Fruit fly (Drosophila melanogaster) whole organism, embryonic: ENCODE measurements around the gene Jhbp16.

Experiments used
- Asciz ChIP-seq: fragments of 200-800 bp; sonication (Bioruptor generic); optimal IDR thresholded peaks from 2 replicates; lab custom pipeline; 2017; ENCODE audit warnings: missing biosample characterization, mild to moderate bottlenecking, missing genetic modification characterization, missing genetic modification reagents
- Atf-2 ChIP-seq: fragments of 200-800 bp; sonication (Bioruptor generic); optimal IDR thresholded peaks from 2 replicates; lab custom pipeline; 2016; ENCODE audit warnings: missing biosample characterization, missing genetic modification characterization
- CG10979 ChIP-seq: fragments of 200-800 bp; sonication (Bioruptor generic); optimal IDR thresholded peaks from 2 replicates; lab custom pipeline; 2018; ENCODE audit warnings: missing biosample characterization, mild to moderate bottlenecking, missing genetic modification characterization, moderate library complexity
- CG11085 ChIP-seq: fragments of 200-800 bp; sonication (Bioruptor generic); IDR thresholded peaks from 2 replicates; pipeline ENCODE4 v1.3.6; 2022; ENCODE audit warnings: missing biosample characterization, missing genetic modification characterization
- CG11560 ChIP-seq: fragments of 200-800 bp; sonication (Bioruptor generic); IDR thresholded peaks from 3 replicates; pipeline ENCODE4 v1.3.6; 2022; ENCODE audit warnings: missing biosample characterization, missing genetic modification characterization
- CG12659 ChIP-seq: fragments of 200-800 bp; sonication (Bioruptor generic); optimal IDR thresholded peaks from 3 replicates; lab custom pipeline; 2017; ENCODE audit warnings: mild to moderate bottlenecking, missing biosample characterization, missing genetic modification reagents, missing genetic modification characterization
- CG13624 ChIP-seq: fragments of 200-800 bp; sonication (Bioruptor generic); optimal IDR thresholded peaks from 2 replicates; lab custom pipeline; 2016; ENCODE audit warnings: missing biosample characterization, missing genetic modification characterization
- CG13775 ChIP-seq: fragments of 200-800 bp; sonication (Bioruptor generic); optimal IDR thresholded peaks from 3 replicates; lab custom pipeline; 2017; ENCODE audit warnings: missing biosample characterization, mild to moderate bottlenecking, missing genetic modification characterization
- CG18476 ChIP-seq: fragments of 200-800 bp; sonication (Bioruptor generic); optimal IDR thresholded peaks from 2 replicates; lab custom pipeline; 2016; ENCODE audit warnings: missing biosample characterization, mild to moderate bottlenecking, missing genetic modification characterization
- CG18619 ChIP-seq: fragments of 200-800 bp; sonication (Bioruptor generic); optimal IDR thresholded peaks from 3 replicates; lab custom pipeline; 2017; ENCODE audit warnings: missing biosample characterization, mild to moderate bottlenecking, missing genetic modification characterization
- CG2678 ChIP-seq: fragments of 200-800 bp; sonication (Bioruptor generic); optimal IDR thresholded peaks from 3 replicates; lab custom pipeline; 2019; ENCODE audit warnings: missing biosample characterization, mild to moderate bottlenecking, missing genetic modification characterization, moderate library complexity
- CG30403 ChIP-seq: fragments of 200-800 bp; sonication (Bioruptor generic); optimal IDR thresholded peaks from 3 replicates; lab custom pipeline; 2016; ENCODE audit warnings: missing biosample characterization, missing genetic modification characterization
- CG31365 ChIP-seq: fragments of 200-800 bp; sonication (Bioruptor generic); optimal IDR thresholded peaks from 2 replicates; lab custom pipeline; 2018; ENCODE audit warnings: missing biosample characterization, mild to moderate bottlenecking, missing genetic modification characterization
- CG3163 ChIP-seq: fragments of 200-800 bp; sonication (Bioruptor generic); optimal IDR thresholded peaks from 3 replicates; lab custom pipeline; 2016; ENCODE audit warnings: missing biosample characterization, missing genetic modification characterization
- CG33557 ChIP-seq: fragments of 200-800 bp; sonication (Bioruptor generic); optimal IDR thresholded peaks from 2 replicates; lab custom pipeline; 2019; ENCODE audit warnings: missing biosample characterization, mild to moderate bottlenecking, missing genetic modification characterization, moderate library complexity
- CG34376 ChIP-seq: fragments of 200-800 bp; sonication (Bioruptor generic); optimal IDR thresholded peaks from 2 replicates; lab custom pipeline; 2018; ENCODE audit warnings: missing biosample characterization, mild to moderate bottlenecking, missing genetic modification characterization
- CG4328 ChIP-seq: fragments of 200-800 bp; sonication (Bioruptor generic); optimal IDR thresholded peaks from 3 replicates; lab custom pipeline; 2017; ENCODE audit warnings: missing biosample characterization, missing genetic modification reagents, missing genetic modification characterization
- CG6683 ChIP-seq: fragments of 200-800 bp; sonication (Bioruptor generic); optimal IDR thresholded peaks from 2 replicates; lab custom pipeline; 2017; ENCODE audit warnings: missing biosample characterization, mild to moderate bottlenecking, missing genetic modification characterization, missing genetic modification reagents
- D19A ChIP-seq: fragments of 200-800 bp; optimal IDR thresholded peaks from 3 replicates; lab custom pipeline; 2019; ENCODE audit warnings: missing biosample characterization, mild to moderate bottlenecking, missing genetic modification characterization, moderate library complexity
- Eip74EF ChIP-seq, 2 experiments: fragments of 200-800 bp in 1 of 2; fragments of >200 bp in 1 of 2; sonication (Bioruptor generic) in 1 of 2; optimal IDR thresholded peaks; 2 replicates each; lab custom pipeline; 2017 to 2019; ENCODE audit warnings: missing biosample characterization in 2 of 2, missing genetic modification characterization in 2 of 2, mild to moderate bottlenecking in 1 of 2, moderate library complexity in 1 of 2
- Gug ChIP-seq: fragments of 200-800 bp; sonication (Bioruptor generic); IDR thresholded peaks from 4 replicates; pipeline ENCODE4 v1.3.6; 2022; ENCODE audit warnings: missing biosample characterization, missing genetic modification characterization
- H15 ChIP-seq: fragments of 200-800 bp; sonication (Bioruptor generic); IDR thresholded peaks from 3 replicates; pipeline ENCODE4 v1.3.6; 2022; ENCODE audit warnings: missing biosample characterization, missing genetic modification characterization
- Hsf ChIP-seq: fragments of 200-800 bp; sonication (Bioruptor generic); optimal IDR thresholded peaks from 3 replicates; lab custom pipeline; 2016; ENCODE audit warnings: missing biosample characterization, missing genetic modification characterization
- Mrtf ChIP-seq: fragments of 200-800 bp; sonication (Bioruptor generic); IDR thresholded peaks from 3 replicates; pipeline ENCODE4 v1.3.6; 2022; ENCODE audit warnings: missing biosample characterization, missing genetic modification characterization
- Nf-YC ChIP-seq: fragments of 200-800 bp; optimal IDR thresholded peaks from 3 replicates; lab custom pipeline; 2019; ENCODE audit warnings: missing biosample characterization, mild to moderate bottlenecking, missing genetic modification characterization, moderate library complexity
- Oli ChIP-seq: fragments of 200-800 bp; sonication (Bioruptor generic); optimal IDR thresholded peaks from 2 replicates; lab custom pipeline; 2018; ENCODE audit warnings: missing biosample characterization, mild to moderate bottlenecking, missing genetic modification characterization, moderate library complexity
- Ptx1 ChIP-seq: fragments of 200-800 bp; sonication (Bioruptor generic); IDR thresholded peaks from 2 replicates; pipeline ENCODE4 v1.3.6; 2022; ENCODE audit warnings: missing biosample characterization, missing genetic modification characterization
- Rfx ChIP-seq: fragments of 200-800 bp; sonication (Bioruptor generic); IDR thresholded peaks from 2 replicates; pipeline ENCODE4 v1.3.6; 2022; ENCODE audit warnings: missing biosample characterization, missing genetic modification characterization
- Rx ChIP-seq: fragments of 200-800 bp; sonication (Bioruptor generic); IDR thresholded peaks from 2 replicates; pipeline ENCODE4 v1.3.6; 2022; ENCODE audit warnings: missing biosample characterization, missing genetic modification characterization
- Sin3A ChIP-seq: fragments of >200 bp; optimal IDR thresholded peaks from 2 replicates; lab custom pipeline; 2018
- Six4 ChIP-seq: fragments of 200-800 bp; sonication (Bioruptor generic); optimal IDR thresholded peaks from 2 replicates; lab custom pipeline; 2016; ENCODE audit warnings: missing biosample characterization, missing genetic modification characterization
- Tbp ChIP-seq: fragments of >200 bp; optimal IDR thresholded peaks from 2 replicates; lab custom pipeline; 2018; ENCODE audit warnings: missing biosample characterization, missing genetic modification characterization
- amos ChIP-seq: fragments of 200-800 bp; sonication (Bioruptor generic); IDR thresholded peaks from 2 replicates; pipeline ENCODE4 v1.3.6; 2022; ENCODE audit warnings: missing biosample characterization, missing genetic modification characterization; ENCODE audit not compliant: partially characterized antibody
- cg ChIP-seq: fragments of 200-800 bp; sonication (Bioruptor generic); optimal IDR thresholded peaks from 3 replicates; lab custom pipeline; 2019; ENCODE audit warnings: missing biosample characterization, mild to moderate bottlenecking, missing genetic modification characterization, moderate library complexity
- dan ChIP-seq: fragments of 200-800 bp; sonication (Bioruptor generic); IDR thresholded peaks from 2 replicates; pipeline ENCODE4 v1.3.6; 2022; ENCODE audit warnings: missing biosample characterization, missing genetic modification characterization
- esg ChIP-seq: fragments of 200-800 bp; sonication (Bioruptor generic); conservative IDR thresholded peaks from 2 replicates; pipeline ENCODE4 v1.3.6; 2022; ENCODE audit warnings: missing biosample characterization, missing genetic modification characterization
- ftz-f1 ChIP-seq: fragments of 200-800 bp; sonication (Bioruptor generic); optimal IDR thresholded peaks from 2 replicates; lab custom pipeline; 2016; ENCODE audit warnings: missing biosample characterization, missing genetic modification characterization
- gem ChIP-seq: fragments of 200-800 bp; sonication (Bioruptor generic); optimal IDR thresholded peaks from 2 replicates; lab custom pipeline; 2019; ENCODE audit warnings: missing biosample characterization, mild to moderate bottlenecking, missing genetic modification characterization, moderate library complexity
- kni ChIP-seq: fragments of 200-800 bp; sonication (Bioruptor generic); optimal IDR thresholded peaks from 3 replicates; lab custom pipeline; 2017; ENCODE audit warnings: mild to moderate bottlenecking, missing biosample characterization, missing genetic modification reagents, missing genetic modification characterization
- nom ChIP-seq: fragments of 200-800 bp; sonication (Bioruptor generic); optimal IDR thresholded peaks from 2 replicates; lab custom pipeline; 2017; ENCODE audit warnings: missing biosample characterization, missing genetic modification characterization, mild to moderate bottlenecking, moderate library complexity, missing genetic modification reagents
- onecut ChIP-seq: fragments of 200-800 bp; sonication (Bioruptor generic); IDR thresholded peaks from 2 replicates; pipeline ENCODE4 v1.3.6; 2022; ENCODE audit warnings: missing biosample characterization, missing genetic modification characterization
- otp ChIP-seq: fragments of 200-800 bp; sonication (Bioruptor generic); IDR thresholded peaks from 3 replicates; pipeline ENCODE4, ENCODE4 v1.3.6; 2022; ENCODE audit warnings: missing biosample characterization, missing genetic modification characterization
- peb ChIP-seq: fragments of 200-800 bp; sonication (Bioruptor generic); IDR thresholded peaks from 2 replicates; pipeline ENCODE4 v1.3.6; 2022; ENCODE audit warnings: missing biosample characterization, missing genetic modification characterization
- pho ChIP-seq: fragments of 200-800 bp; sonication (Bioruptor generic); optimal IDR thresholded peaks from 2 replicates; lab custom pipeline; 2016; ENCODE audit warnings: missing biosample characterization, missing genetic modification characterization
- pros ChIP-seq: fragments of 200-800 bp; sonication (Bioruptor generic); optimal IDR thresholded peaks from 3 replicates; lab custom pipeline; 2019; ENCODE audit warnings: missing biosample characterization, mild to moderate bottlenecking, missing genetic modification characterization, moderate library complexity
- sens ChIP-seq: fragments of 200-800 bp; sonication (Bioruptor generic); peaks from one replicate; lab custom pipeline; 2016; ENCODE audit warnings: missing biosample characterization, missing genetic modification characterization
- slou ChIP-seq: fragments of 200-800 bp; sonication (Bioruptor generic); optimal IDR thresholded peaks from 3 replicates; lab custom pipeline; 2016; ENCODE audit warnings: missing biosample characterization, missing genetic modification characterization
- stwl ChIP-seq: fragments of 200-800 bp; sonication (Bioruptor generic); optimal IDR thresholded peaks from 3 replicates; lab custom pipeline; 2018; ENCODE audit warnings: missing biosample characterization, mild to moderate bottlenecking, missing genetic modification characterization, moderate library complexity
- sug ChIP-seq: fragments of 200-800 bp; optimal IDR thresholded peaks from 2 replicates; lab custom pipeline; 2019; ENCODE audit warnings: missing biosample characterization, mild to moderate bottlenecking, missing genetic modification characterization, moderate library complexity
- tap ChIP-seq: fragments of 200-800 bp; optimal IDR thresholded peaks from 3 replicates; lab custom pipeline; 2019; ENCODE audit warnings: missing biosample characterization, mild to moderate bottlenecking, missing genetic modification characterization, moderate library complexity

Gene Jhbp16

DNA sequence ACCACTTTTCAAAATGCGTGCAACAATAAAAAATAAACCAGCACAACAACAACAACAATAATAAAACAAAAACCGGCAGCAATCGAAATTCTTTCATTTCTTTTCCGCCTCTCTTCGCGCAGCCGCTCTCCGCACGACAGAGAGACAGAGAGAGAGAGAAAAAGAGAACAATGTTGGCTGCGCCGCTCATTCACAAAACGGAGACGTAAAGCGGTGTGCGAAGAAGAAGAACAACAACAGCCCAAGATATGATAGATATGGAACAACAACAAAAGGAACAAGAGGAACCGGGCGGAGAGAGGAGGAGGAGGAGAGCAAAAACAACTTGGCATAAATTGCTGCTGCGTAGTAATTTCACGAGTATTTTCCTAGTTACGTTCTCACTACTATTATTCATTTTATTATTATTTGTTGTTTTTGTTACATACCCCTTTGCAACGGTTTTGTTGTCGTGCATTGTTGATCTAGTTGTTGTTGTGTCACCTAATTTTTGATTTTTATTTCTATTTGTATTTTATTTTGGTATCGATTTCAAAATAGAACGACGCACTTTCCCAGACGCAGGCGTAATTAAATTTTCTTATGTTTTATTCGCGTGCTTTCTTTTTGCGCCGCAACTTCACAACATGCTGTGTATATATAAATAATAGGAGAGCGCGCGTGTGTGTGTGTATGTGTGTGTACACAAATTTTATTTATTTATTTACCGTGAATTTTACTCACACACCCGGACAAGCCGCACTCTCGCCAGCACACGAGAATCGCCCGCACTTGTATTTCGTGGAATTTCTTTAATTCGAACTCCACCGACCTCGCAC, 45.7 kb upstream of the Jhbp16 start (continued):
- no peak for TF ChIP-seq CG18619 (GFP tag; lab: Kevin White, UChicago)
- no peak for TF ChIP-seq Six4 (GFP tag; lab: Kevin White, UChicago)
- TF ChIP-seq nom (GFP tag; lab: Kevin White, UChicago), result peak; percentile 80
- TF ChIP-seq CG18476 (GFP tag; lab: Kevin White, UChicago), result no peak
- no peak for TF ChIP-seq Ptx1 (GFP tag; lab: Robert Waterston, UW)
- no peak for TF ChIP-seq slou (GFP tag; lab: Kevin White, UChicago)
- no peak for TF ChIP-seq CG2678 (tag; lab: Kevin White, UChicago)
- no peak for TF ChIP-seq peb (GFP tag; lab: Robert Waterston, UW)
- TF ChIP-seq ftz-f1 (GFP tag; lab: Kevin White, UChicago), result no peak
- TF ChIP-seq CG30403 (GFP tag; lab: Kevin White, UChicago), result no peak
- peak; percentile 44 for TF ChIP-seq kni (GFP tag; lab: Kevin White, UChicago)
- peak; percentile 88 for TF ChIP-seq pros (GFP tag; lab: Kevin White, UChicago)
- TF ChIP-seq Atf-2, result no peak
- no peak for TF ChIP-seq CG13775 (GFP tag; lab: Kevin White, UChicago)
- TF ChIP-seq pho, result no peak
- TF ChIP-seq otp (GFP tag; lab: Robert Waterston, UW), result no peak
- no peak for TF ChIP-seq dan (GFP tag; lab: Robert Waterston, UW)
- TF ChIP-seq tap (tag; lab: Kevin White, UChicago), result no peak
- peak in 1 of 2 experiments; percentile 20 for TF ChIP-seq Eip74EF (GFP tag; optimal IDR thresholded peaks at IDR 0.05; lab: Kevin White, UChicago)
- TF ChIP-seq Hsf, result no peak
- no peak for TF ChIP-seq D19A (tag; lab: Kevin White, UChicago)
- no peak for TF ChIP-seq CG11560 (tag; lab: Robert Waterston, UW)
- TF ChIP-seq Rfx (GFP tag; lab: Robert Waterston, UW), result no peak
- no peak for TF ChIP-seq CG12659
- peak; percentile 8 for TF ChIP-seq CG4328
- peak; percentile 83 for TF ChIP-seq sens (GFP tag; lab: Kevin White, UChicago)
- peak; percentile 24 for TF ChIP-seq cg (GFP tag; lab: Kevin White, UChicago)
- TF ChIP-seq Asciz, result no peak
- peak; percentile 9 for TF ChIP-seq gem (tag; lab: Kevin White, UChicago)
- TF ChIP-seq Mrtf, result no peak
- TF ChIP-seq H15 (GFP tag; lab: Robert Waterston, UW), result no peak
- TF ChIP-seq Tbp (GFP tag; lab: Kevin White, UChicago), result no peak
- TF ChIP-seq Oli (tag; lab: Kevin White, UChicago), result no peak
- no peak for TF ChIP-seq onecut
- TF ChIP-seq amos, result no peak
- peak; percentile 48 for TF ChIP-seq CG31365 (tag; lab: Kevin White, UChicago)
- TF ChIP-seq CG3163 (GFP tag; lab: Kevin White, UChicago), result peak; percentile 50
- TF ChIP-seq stwl (tag; lab: Kevin White, UChicago), result no peak
- peak; percentile 11 for TF ChIP-seq sug (tag; lab: Kevin White, UChicago)
- peak; percentile 68 for TF ChIP-seq CG34376 (GFP tag; lab: Kevin White, UChicago)
- TF ChIP-seq Sin3A (lab: Kevin White, UChicago), result no peak
- no peak for TF ChIP-seq Rx
- no peak for TF ChIP-seq CG33557 (GFP tag; lab: Kevin White, UChicago)
- TF ChIP-seq esg (GFP tag; lab: Robert Waterston, UW), result no peak
- TF ChIP-seq Gug (GFP tag; lab: Robert Waterston, UW), result no peak
- no peak for TF ChIP-seq CG6683 (GFP tag; lab: Kevin White, UChicago)
- peak; percentile 92 for TF ChIP-seq CG13624 (GFP tag; lab: Kevin White, UChicago)
- TF ChIP-seq Nf-YC (tag; lab: Kevin White, UChicago), result no peak
- TF ChIP-seq CG11085 (GFP tag; lab: Robert Waterston, UW), result no peak
- no peak for TF ChIP-seq CG10979
